Fruit fly (Drosophila melanogaster) whole organism, wandering third instar larva: Measurements from ENCODE around the gene CG46396.

Experiments
- CG9705 ChIP-seq: fragments of 200-800 bp; sonication (Bioruptor generic); optimal IDR thresholded peaks from 2 replicates; lab custom pipeline; 2018; ENCODE audit warnings: missing biosample characterization, mild to moderate bottlenecking, missing genetic modification characterization
- CrebA ChIP-seq: fragments of 200-800 bp; sonication (Bioruptor generic); optimal IDR thresholded peaks from 2 replicates; lab custom pipeline; 2016; ENCODE audit warnings: missing biosample characterization, mild to moderate bottlenecking, missing genetic modification characterization, borderline replicate concordance
- GATAd ChIP-seq: sonication (Bioruptor generic); optimal IDR thresholded peaks from 2 replicates; lab custom pipeline; 2016; ENCODE audit warnings: missing biosample characterization, missing genetic modification characterization
- HLH106 ChIP-seq: fragments of 200-800 bp; optimal IDR thresholded peaks from 3 replicates; lab custom pipeline; 2019; ENCODE audit warnings: missing biosample characterization, mild to moderate bottlenecking, missing genetic modification characterization, moderate library complexity
- Hr78 ChIP-seq: fragments of >200 bp; optimal IDR thresholded peaks from 2 replicates; lab custom pipeline; 2017; ENCODE audit warnings: missing biosample characterization, missing genetic modification characterization
- Hr83 ChIP-seq: fragments of 200-300 bp; sonication (Bioruptor generic); optimal IDR thresholded peaks from 2 replicates; lab custom pipeline; 2016; ENCODE audit warnings: missing biosample characterization, mild to moderate bottlenecking, missing genetic modification characterization, moderate library complexity; ENCODE audit not compliant: poor library complexity, severe bottlenecking
- Mio ChIP-seq: sonication (Bioruptor generic); optimal IDR thresholded peaks from 2 replicates; lab custom pipeline; 2016; ENCODE audit warnings: missing biosample characterization, missing genetic modification characterization
- N ChIP-seq: fragments of >200 bp; optimal IDR thresholded peaks from 2 replicates; lab custom pipeline; 2018; ENCODE audit warnings: missing biosample characterization, missing external identifiers, missing genetic modification characterization
- OdsH ChIP-seq: fragments of 200-800 bp; sonication (Bioruptor generic); optimal IDR thresholded peaks from 2 replicates; lab custom pipeline; 2016; ENCODE audit warnings: missing biosample characterization, mild to moderate bottlenecking, missing genetic modification characterization
- Rel ChIP-seq, 2 experiments: fragments of 200-800 bp; sonication (Bioruptor generic) in 1 of 2; optimal IDR thresholded peaks; 2 replicates in 1 of 2; 3 replicates in 1 of 2; lab custom pipeline; 2016 to 2019; ENCODE audit warnings: mild to moderate bottlenecking in 2 of 2, missing biosample characterization in 2 of 2, missing genetic modification characterization in 2 of 2, moderate library complexity in 1 of 2
- Sp1 ChIP-seq: fragments of 200-800 bp; sonication (Bioruptor generic); optimal IDR thresholded peaks from 3 replicates; lab custom pipeline; 2019; ENCODE audit warnings: missing biosample characterization, mild to moderate bottlenecking, missing genetic modification characterization, moderate library complexity
- Vsx2 ChIP-seq: fragments of 200-300, 225-300 bp; sonication (Bioruptor generic); optimal IDR thresholded peaks from 2 replicates; lab custom pipeline; 2018; ENCODE audit warnings: missing biosample characterization, missing genetic modification characterization; ENCODE audit not compliant: partially characterized antibody
- br ChIP-seq: fragments of 200-800 bp; sonication (Bioruptor generic); optimal IDR thresholded peaks from 2 replicates; lab custom pipeline; 2016; ENCODE audit warnings: missing biosample characterization, missing genetic modification characterization
- brk ChIP-seq: fragments of 200-800 bp; sonication (Bioruptor generic); optimal IDR thresholded peaks from 2 replicates; lab custom pipeline; 2016; ENCODE audit warnings: missing biosample characterization, mild to moderate bottlenecking, missing genetic modification characterization
- dl ChIP-seq, 2 experiments: fragments of 175-275, 200-275 bp in 1 of 2; fragments of 200-275 bp in 1 of 2; sonication (Bioruptor generic); optimal IDR thresholded peaks; lab custom pipeline; 2018; ENCODE audit warnings: mild to moderate bottlenecking in 2 of 2, missing biosample characterization in 2 of 2, missing genetic modification characterization in 2 of 2, moderate library complexity in 2 of 2; ENCODE audit not compliant: partially characterized antibody in 2 of 2, insufficient read depth in 1 of 2
- dmrt93B ChIP-seq: fragments of 200-800 bp; sonication (Bioruptor generic); optimal IDR thresholded peaks from 2 replicates; lab custom pipeline; 2018; ENCODE audit warnings: missing biosample characterization, mild to moderate bottlenecking, missing genetic modification characterization
- ey ChIP-seq: fragments of 200-800 bp; sonication (Bioruptor generic); optimal IDR thresholded peaks from 2 replicates; lab custom pipeline; 2016; ENCODE audit warnings: missing biosample characterization, missing genetic modification characterization
- fru ChIP-seq: fragments of 200-800 bp; sonication (Bioruptor generic); optimal IDR thresholded peaks from 3 replicates; lab custom pipeline; 2016; ENCODE audit warnings: missing biosample characterization, mild to moderate bottlenecking, missing genetic modification characterization
- h ChIP-seq: fragments of 200-800 bp; sonication (Bioruptor generic); optimal IDR thresholded peaks from 3 replicates; lab custom pipeline; 2016; ENCODE audit warnings: missing biosample characterization, mild to moderate bottlenecking, missing genetic modification characterization
- lola ChIP-seq: fragments of >200 bp; optimal IDR thresholded peaks from 2 replicates; lab custom pipeline; 2017; ENCODE audit warnings: missing biosample characterization, missing genetic modification characterization
- pan ChIP-seq: fragments of >200 bp; optimal IDR thresholded peaks from 2 replicates; lab custom pipeline; 2017
- psq ChIP-seq: fragments of 200-800 bp; sonication (Bioruptor generic); optimal IDR thresholded peaks from 3 replicates; lab custom pipeline; 2017; ENCODE audit warnings: missing biosample characterization, mild to moderate bottlenecking, missing genetic modification characterization, moderate library complexity
- rgr ChIP-seq: fragments of 200-800 bp; sonication (Bioruptor generic); optimal IDR thresholded peaks from 3 replicates; lab custom pipeline; 2016; ENCODE audit warnings: missing biosample characterization, mild to moderate bottlenecking, missing genetic modification characterization
- sage ChIP-seq: fragments of 200-800 bp; sonication (Bioruptor generic); optimal IDR thresholded peaks from 2 replicates; lab custom pipeline; 2016; ENCODE audit warnings: missing biosample characterization, mild to moderate bottlenecking, missing genetic modification characterization
- sv ChIP-seq: fragments of 200-800 bp; sonication (Bioruptor generic); optimal IDR thresholded peaks from 3 replicates; lab custom pipeline; 2016; ENCODE audit warnings: missing biosample characterization, missing genetic modification characterization
- tai ChIP-seq: sonication (Bioruptor generic); optimal IDR thresholded peaks from 2 replicates; lab custom pipeline; 2016; ENCODE audit warnings: missing biosample characterization, missing genetic modification characterization
- usp ChIP-seq: fragments of >200 bp; optimal IDR thresholded peaks from 2 replicates; lab custom pipeline; 2017; ENCODE audit warnings: missing biosample characterization, missing genetic modification characterization
- woc ChIP-seq: sonication (Bioruptor generic); optimal IDR thresholded peaks from 2 replicates; lab custom pipeline; 2016; ENCODE audit warnings: missing biosample characterization, mild to moderate bottlenecking, missing genetic modification characterization

Gene CG46396

DNA sequence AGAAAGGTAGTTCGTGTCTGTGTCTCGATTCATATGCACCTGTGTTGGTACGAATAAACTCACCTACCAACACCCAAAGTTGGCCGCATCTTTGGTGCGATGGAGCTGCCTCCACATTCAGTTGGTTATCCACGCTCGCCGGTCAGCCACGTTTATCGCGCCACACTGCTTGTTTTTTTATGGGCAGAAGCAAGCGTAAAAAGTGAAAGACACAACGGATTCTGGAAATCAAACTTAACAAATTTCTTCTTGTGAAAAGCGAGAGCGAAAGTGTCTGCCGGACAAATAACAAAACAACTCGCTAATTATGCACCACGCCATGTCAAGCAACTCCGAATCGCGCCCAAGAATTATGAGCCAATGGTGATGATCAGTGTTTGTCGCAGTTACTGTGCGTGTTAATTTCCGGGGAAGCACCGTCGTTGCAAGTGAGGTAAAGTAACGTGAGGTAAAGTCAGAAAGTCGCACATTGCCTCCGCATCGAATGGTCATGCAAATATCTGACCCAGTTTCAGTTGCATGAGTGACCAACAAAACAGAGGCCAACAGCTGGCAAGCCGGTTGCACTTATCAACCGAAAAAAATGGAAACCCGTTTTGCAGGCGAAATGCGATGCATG is 7.9 kb downstream of the CG46396 start, which contains the start of gene Osi17:
Gene Osi17, plus strand, starts transcription at position 132 of the 619 bp plus-strand sequence.
- TF ChIP-seq fru (GFP tag; lab: Kevin White, UChicago) (peak; percentile 16), Mio (no peak)

DNA sequence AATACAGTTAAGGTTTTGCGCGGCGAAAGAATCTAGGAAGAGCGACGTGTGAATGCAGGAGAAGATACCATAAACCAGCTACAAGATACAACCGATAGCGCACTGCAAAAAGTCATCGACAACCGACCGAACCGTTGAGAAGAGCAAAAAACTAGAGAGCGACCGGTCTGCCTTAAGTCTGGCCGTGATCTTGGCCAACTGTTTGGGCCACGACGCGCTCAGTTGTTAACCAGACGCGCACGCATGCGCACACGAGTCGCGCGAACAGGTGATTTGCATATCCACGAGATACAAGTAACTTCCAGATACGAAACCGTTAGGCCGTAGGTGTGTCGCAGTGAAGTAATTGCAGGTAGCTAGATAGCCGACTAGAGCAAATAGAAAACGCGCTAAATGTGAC is 11.2 kb downstream of the CG46396 start:
- TF ChIP-seq dl (GFP tag; optimal IDR thresholded peaks at IDR 0.05; lab: Kevin White, UChicago; ENCODE audit: insufficient read depth in 1 of 2, partially characterized antibody in 2 of 2), result no peak

DNA sequence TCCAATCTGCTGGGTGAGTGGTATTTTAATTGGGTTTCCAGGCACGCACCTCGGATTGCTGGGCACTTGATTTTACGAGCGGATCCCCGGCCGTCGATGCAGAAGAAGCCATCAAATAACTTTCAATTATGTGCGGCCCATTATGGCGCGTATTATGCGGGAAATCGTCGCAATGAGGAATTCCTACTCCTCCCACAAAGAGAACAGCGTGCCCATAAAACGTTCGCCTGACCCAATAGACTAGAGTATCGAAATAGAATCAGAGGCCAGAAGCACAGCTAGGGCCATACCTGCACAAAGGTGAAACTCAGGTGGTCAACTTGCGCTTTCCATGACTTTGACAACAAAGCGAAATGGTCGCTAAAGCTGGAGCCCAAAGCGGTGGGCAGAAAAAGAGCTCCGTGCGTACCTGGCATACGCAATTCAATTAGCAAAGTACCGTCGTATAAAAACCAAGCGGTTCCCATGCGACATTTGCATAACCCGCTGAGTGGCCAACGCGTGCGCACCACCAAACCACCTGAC is 26.0 kb downstream of the CG46396 start, which contains the start of gene Osi18:
Gene Osi18, plus strand, starts transcription at position 475 of the 525 bp plus-strand sequence.
- no peak for TF ChIP-seq rgr (GFP tag; lab: Kevin White, UChicago)
- no peak for TF ChIP-seq brk
- no peak for TF ChIP-seq lola (GFP tag; lab: Kevin White, UChicago)
- TF ChIP-seq Hr78 (GFP tag; lab: Kevin White, UChicago), result no peak
- TF ChIP-seq Vsx2 (GFP tag; lab: Kevin White, UChicago), result no peak
- no peak for TF ChIP-seq CrebA (GFP tag; lab: Kevin White, UChicago)
- no peak for TF ChIP-seq Rel (GFP tag; optimal IDR thresholded peaks at IDR 0.05; lab: Kevin White, UChicago)
- no peak for TF ChIP-seq Rel (tag; optimal IDR thresholded peaks at IDR 0.05; lab: Kevin White, UChicago)
- TF ChIP-seq, all 38 proteins: peak for 0

DNA sequence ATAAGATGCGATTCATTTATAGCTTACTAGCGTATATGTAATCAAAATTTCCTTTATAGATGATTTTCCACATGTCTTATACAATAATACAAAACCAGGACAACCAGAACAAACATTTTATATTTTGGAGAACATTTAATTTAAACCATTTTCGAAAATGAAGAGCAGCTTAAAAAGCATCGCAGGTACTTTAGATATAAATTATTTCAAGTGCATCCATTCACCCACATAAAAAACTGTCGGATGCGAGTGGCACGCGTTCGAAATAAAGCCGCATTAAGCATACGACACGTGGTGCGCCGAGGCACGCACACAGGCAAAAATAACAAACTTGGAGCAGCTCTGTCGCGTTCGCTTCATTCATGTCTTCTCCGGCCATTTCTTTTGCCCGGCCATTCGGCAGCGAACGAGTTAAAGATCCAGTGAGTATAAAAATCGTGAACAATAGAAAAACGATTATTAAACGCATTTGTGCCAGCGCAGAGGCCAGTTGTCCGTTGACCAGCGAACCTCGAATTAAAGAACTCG is 31.1 kb downstream of the CG46396 start, which contains the start of gene Osi19:
Gene Osi19, plus strand, starts transcription at position 457 of the 528 bp plus-strand sequence.
- TF ChIP-seq dl (GFP tag; optimal IDR thresholded peaks at IDR 0.05; lab: Kevin White, UChicago; ENCODE audit: insufficient read depth in 1 of 2, partially characterized antibody in 2 of 2) (no peak), HLH106 (tag; lab: Kevin White, UChicago) (no peak), Hr78 (GFP tag; lab: Kevin White, UChicago) (no peak), woc (no peak), dmrt93B (no peak), Hr83 (GFP tag; lab: Kevin White, UChicago) (no peak), GATAd (GFP tag; lab: Kevin White, UChicago) (no peak), psq (GFP tag; lab: Kevin White, UChicago) (no peak), Rel (GFP tag; optimal IDR thresholded peaks at IDR 0.05; lab: Kevin White, UChicago) (no peak), Rel (tag; optimal IDR thresholded peaks at IDR 0.05; lab: Kevin White, UChicago) (no peak), br (GFP tag; lab: Kevin White, UChicago) (no peak), rgr (GFP tag; lab: Kevin White, UChicago) (no peak), ey (GFP tag; lab: Kevin White, UChicago) (no peak), CrebA (GFP tag; lab: Kevin White, UChicago) (no peak), pan (lab: Kevin White, UChicago) (no peak), OdsH (no peak)
- TF ChIP-seq, all 38 proteins: peak for 0

DNA sequence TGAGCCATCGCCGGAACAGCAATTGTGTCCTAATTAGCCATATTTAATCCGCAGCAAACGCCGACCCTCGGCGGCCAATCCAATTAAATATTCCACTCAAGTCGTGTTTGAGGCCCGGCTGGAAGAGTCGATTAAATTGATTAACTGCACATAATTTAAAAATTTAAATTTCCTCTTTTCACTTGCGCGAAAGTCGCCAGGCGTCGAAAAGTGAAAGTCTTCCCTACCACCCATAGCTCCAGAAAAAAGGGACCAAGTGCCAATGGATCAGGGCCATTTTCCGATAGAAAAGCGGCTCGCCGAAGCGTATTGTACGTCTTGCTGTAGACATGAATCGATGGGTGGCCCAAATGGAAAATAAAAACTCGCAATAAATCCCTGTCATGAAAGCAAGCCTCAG is 33.6 kb downstream of the CG46396 start:
- TF ChIP-seq OdsH (no peak), CG9705 (GFP tag; lab: Kevin White, UChicago) (no peak), sage (GFP tag; lab: Kevin White, UChicago) (no peak), usp (GFP tag; lab: Kevin White, UChicago) (no peak), lola (GFP tag; lab: Kevin White, UChicago) (no peak), Hr83 (GFP tag; lab: Kevin White, UChicago) (no peak), tai (GFP tag; lab: Kevin White, UChicago) (no peak), h (GFP tag; lab: Kevin White, UChicago) (no peak), dmrt93B (no peak), Mio (no peak)

DNA sequence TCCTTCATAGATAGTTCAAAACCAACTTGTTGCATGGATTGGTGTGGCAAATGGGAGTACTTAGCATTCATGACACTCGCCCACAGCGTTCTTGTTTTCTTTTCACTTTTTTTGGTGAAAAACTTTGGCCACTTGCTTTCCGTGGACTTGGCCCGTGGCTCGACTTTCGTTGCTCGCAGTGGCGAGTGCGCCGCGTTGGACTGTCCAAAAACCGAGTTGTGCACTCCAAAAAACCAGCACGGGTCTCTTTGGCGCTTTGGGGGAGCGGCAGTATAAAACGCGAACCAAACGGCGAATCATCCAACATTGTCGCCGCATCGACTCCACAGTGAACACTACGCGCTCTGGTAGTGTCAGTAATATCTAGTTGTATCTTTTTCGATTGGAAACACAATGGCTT is 36.0 kb downstream of the CG46396 start, which contains the start of gene Osi20:
Gene Osi20, plus strand, starts transcription at position 301 of the 400 bp plus-strand sequence.
- TF ChIP-seq Hr78 (GFP tag; lab: Kevin White, UChicago) (no peak), rgr (GFP tag; lab: Kevin White, UChicago) (no peak), psq (GFP tag; lab: Kevin White, UChicago) (no peak), Sp1 (GFP tag; lab: Kevin White, UChicago) (no peak), Vsx2 (GFP tag; lab: Kevin White, UChicago) (no peak), N (no peak), Rel (GFP tag; optimal IDR thresholded peaks at IDR 0.05; lab: Kevin White, UChicago) (no peak), Rel (tag; optimal IDR thresholded peaks at IDR 0.05; lab: Kevin White, UChicago) (no peak), br (GFP tag; lab: Kevin White, UChicago) (no peak), sv (no peak)
- TF ChIP-seq, all 38 proteins: peak for 0
